Worm (Caenorhabditis elegans) whole organism, L4 larva: ENCODE data around the gene ZK1248.5.
A peak's percentile ranks its signal among the peaks of the same experiment; 100 is the strongest.

Source experiments
- D1046.2 ChIP-seq: fragments of 200-800 bp; sonication (Bioruptor generic); IDR thresholded peaks from 2 replicates; pipeline ENCODE4 v1.3.6; 2022; ENCODE audit warnings: missing genetic modification characterization, missing compliant biosample characterization
- F26F4.8 ChIP-seq: fragments of 200-800 bp; sonication (Bioruptor generic); conservative IDR thresholded peaks from 2 replicates; pipeline ENCODE4 v1.3.6; 2022; ENCODE audit warnings: missing genetic modification characterization, missing compliant biosample characterization
- F49E8.2 ChIP-seq: sonication (generic microtip); optimal IDR thresholded peaks from 2 replicates; lab custom pipeline; 2016; ENCODE audit warnings: missing compliant biosample characterization, mild to moderate bottlenecking, missing genetic modification characterization, borderline replicate concordance
- R02D3.7 ChIP-seq: fragments of 150-350 bp; sonication (generic microtip); optimal IDR thresholded peaks from 3 replicates; lab custom pipeline; 2014; ENCODE audit warnings: missing biosample characterization, missing genetic modification characterization
- Y48G9A.11 ChIP-seq: fragments of 200-800 bp; sonication (Bioruptor generic); IDR thresholded peaks from 2 replicates; pipeline ENCODE4 v1.3.6; 2022; ENCODE audit warnings: missing genetic modification reagents, missing genetic modification characterization, missing compliant biosample characterization
- Y75B8A.6 ChIP-seq: fragments of 200-800 bp; sonication (Bioruptor generic); IDR thresholded peaks from 2 replicates; pipeline ENCODE4 v1.3.6; 2022; ENCODE audit warnings: missing genetic modification reagents, missing genetic modification characterization, missing compliant biosample characterization
- ZK337.2 ChIP-seq: fragments of 200-800 bp; sonication (Bioruptor generic); IDR thresholded peaks from 2 replicates; pipeline ENCODE4 v1.3.6; 2022; ENCODE audit warnings: missing genetic modification reagents, missing genetic modification characterization, missing compliant biosample characterization
- aly-2 ChIP-seq: sonication (generic microtip); optimal IDR thresholded peaks from 2 replicates; lab custom pipeline; 2018; ENCODE audit warnings: missing biosample characterization, missing genetic modification characterization
- ceh-28 ChIP-seq: fragments of 150-350 bp; optimal IDR thresholded peaks from 2 replicates; lab custom pipeline; 2014; ENCODE audit warnings: missing biosample characterization, missing genetic modification reagents, missing genetic modification characterization
- ceh-32 ChIP-seq: sonication (generic microtip); optimal IDR thresholded peaks from 2 replicates; lab custom pipeline; 2016; ENCODE audit warnings: mild to moderate bottlenecking, missing genetic modification characterization, missing compliant biosample characterization; ENCODE audit not compliant: poor library complexity
- ceh-44 ChIP-seq: fragments of 200-800 bp; sonication (Bioruptor generic); IDR thresholded peaks from 2 replicates; pipeline ENCODE4 v1.3.6; 2022; ENCODE audit warnings: missing genetic modification reagents, missing genetic modification characterization, missing compliant biosample characterization
- ceh-62 ChIP-seq: sonication (generic microtip); optimal IDR thresholded peaks from 2 replicates; lab custom pipeline; 2017; ENCODE audit warnings: missing biosample characterization, missing genetic modification characterization
- ctbp-1 ChIP-seq: fragments of 200-800 bp; sonication (Bioruptor generic); IDR thresholded peaks from 2 replicates; pipeline ENCODE4 v1.3.6; 2022; ENCODE audit warnings: missing genetic modification reagents, missing genetic modification characterization, missing compliant biosample characterization
- daf-12 ChIP-seq: fragments of 150-350 bp; optimal IDR thresholded peaks from 2 replicates; lab custom pipeline; 2014; ENCODE audit warnings: missing biosample characterization, missing genetic modification reagents, missing genetic modification characterization
- daf-16 ChIP-seq, 3 experiments: sonication (generic microtip); optimal IDR thresholded peaks; 2 replicates each; lab custom pipeline; 2016 to 2017; ENCODE audit warnings: missing genetic modification characterization in 3 of 3, missing genetic modification reagents in 3 of 3, mild to moderate bottlenecking in 2 of 3, missing compliant biosample characterization in 2 of 3, missing biosample characterization in 1 of 3, moderate library complexity in 1 of 3
- daf-8 ChIP-seq: fragments of 200-800 bp; sonication (Bioruptor generic); IDR thresholded peaks from 2 replicates; pipeline ENCODE4 v1.3.6; 2022; ENCODE audit warnings: missing genetic modification characterization, missing compliant biosample characterization
- dmd-9 ChIP-seq: fragments of 200-800 bp; sonication (Bioruptor generic); IDR thresholded peaks from 2 replicates; pipeline ENCODE4 v1.3.6; 2022; ENCODE audit warnings: missing genetic modification reagents, missing genetic modification characterization, missing compliant biosample characterization
- duxl-1 ChIP-seq: sonication (generic microtip); optimal IDR thresholded peaks from 2 replicates; lab custom pipeline; 2016; ENCODE audit warnings: mild to moderate bottlenecking, missing genetic modification characterization, moderate library complexity, missing compliant biosample characterization; ENCODE audit not compliant: poor library complexity
- dve-1 ChIP-seq: sonication (generic microtip); optimal IDR thresholded peaks from 2 replicates; lab custom pipeline; 2017; ENCODE audit warnings: antibody characterized with exemption, mild to moderate bottlenecking, missing genetic modification characterization, missing compliant biosample characterization; ENCODE audit not compliant: insufficient read depth
- fkh-10 ChIP-seq: fragments of 150-350 bp; optimal IDR thresholded peaks from 2 replicates; lab custom pipeline; 2014; ENCODE audit warnings: missing biosample characterization, missing genetic modification reagents, missing genetic modification characterization
- fos-1 ChIP-seq: fragments of 150-350 bp; optimal IDR thresholded peaks from 2 replicates; lab custom pipeline; 2014; ENCODE audit warnings: missing biosample characterization, missing genetic modification characterization
- hif-1 ChIP-seq, 2 experiments: sonication (generic microtip); optimal IDR thresholded peaks; 2 replicates each; lab custom pipeline; 2016 to 2017; ENCODE audit warnings: missing compliant biosample characterization in 2 of 2, missing genetic modification characterization in 2 of 2, missing genetic modification reagents in 2 of 2, missing genotype in 2 of 2, mild to moderate bottlenecking in 1 of 2
- hlh-11 ChIP-seq: fragments of 200-800 bp; sonication (Bioruptor generic); optimal IDR thresholded peaks from 2 replicates; lab custom pipeline; 2018; ENCODE audit warnings: mild to moderate bottlenecking, missing genetic modification characterization, missing compliant biosample characterization
- lin-13 ChIP-seq: fragments of 150-350 bp; optimal IDR thresholded peaks from 2 replicates; lab custom pipeline; 2014; ENCODE audit warnings: missing biosample characterization, missing genetic modification reagents, missing genetic modification characterization
- lin-15B ChIP-seq: fragments of 150-350 bp; sonication (generic microtip); optimal IDR thresholded peaks from 3 replicates; lab custom pipeline; 2014; ENCODE audit warnings: missing biosample characterization, missing genetic modification characterization
- lin-38 ChIP-seq: fragments of 200-800 bp; sonication (Bioruptor generic); IDR thresholded peaks from 2 replicates; pipeline ENCODE4 v1.3.6; 2022; ENCODE audit warnings: missing genetic modification reagents, missing genetic modification characterization, missing compliant biosample characterization
- madf-5 ChIP-seq, 2 experiments: fragments of 200-800 bp; sonication (Bioruptor generic); IDR thresholded peaks; 2 replicates each; pipeline ENCODE4 v1.3.6; 2022; ENCODE audit warnings: missing compliant biosample characterization in 2 of 2, missing genetic modification characterization in 2 of 2
- madf-9 ChIP-seq: fragments of 200-800 bp; sonication (Bioruptor generic); conservative IDR thresholded peaks from 2 replicates; pipeline ENCODE4 v1.3.6; 2022; ENCODE audit warnings: missing genetic modification reagents, missing genetic modification characterization, missing compliant biosample characterization
- mdl-1 ChIP-seq, 2 experiments: fragments of 150-350 bp in 1 of 2; sonication (generic microtip) in 1 of 2; optimal IDR thresholded peaks; 2 replicates each; lab custom pipeline; 2014 to 2017; ENCODE audit warnings: missing biosample characterization in 2 of 2, missing genetic modification characterization in 2 of 2
- mep-1 ChIP-seq: fragments of 150-350 bp; sonication (generic microtip); optimal IDR thresholded peaks from 3 replicates; lab custom pipeline; 2014; ENCODE audit warnings: missing biosample characterization, missing genetic modification characterization
- mxl-2 ChIP-seq: fragments of 200-800 bp; sonication (Bioruptor generic); conservative IDR thresholded peaks from 2 replicates; pipeline ENCODE4 v1.3.6; 2022; ENCODE audit warnings: missing genetic modification reagents, missing genetic modification characterization, missing compliant biosample characterization
- mxl-3 ChIP-seq: fragments of 200-800 bp; sonication (Bioruptor generic); optimal IDR thresholded peaks from 2 replicates; lab custom pipeline; 2018; ENCODE audit warnings: mild to moderate bottlenecking, missing genetic modification characterization, missing compliant biosample characterization
- nhr-10 ChIP-seq: fragments of 150-350 bp; optimal IDR thresholded peaks from 2 replicates; lab custom pipeline; 2014; ENCODE audit warnings: missing biosample characterization, missing genetic modification characterization
- nhr-237 ChIP-seq: sonication (generic microtip); optimal IDR thresholded peaks from 2 replicates; lab custom pipeline; 2017; ENCODE audit warnings: missing biosample characterization, missing genetic modification characterization
- nhr-28 ChIP-seq: fragments of 150-350 bp; optimal IDR thresholded peaks from 2 replicates; lab custom pipeline; 2014; ENCODE audit warnings: missing biosample characterization, missing genetic modification characterization
- nhr-41 ChIP-seq: fragments of 200-800 bp; sonication (Bioruptor generic); IDR thresholded peaks from 2 replicates; pipeline ENCODE4 v1.3.6; 2022; ENCODE audit warnings: missing genetic modification reagents, missing genetic modification characterization, missing compliant biosample characterization
- nhr-42 ChIP-seq: fragments of 200-800 bp; sonication (Bioruptor generic); IDR thresholded peaks from 2 replicates; pipeline ENCODE4 v1.3.6; 2022; ENCODE audit warnings: missing genetic modification characterization, missing compliant biosample characterization
- php-3 ChIP-seq: fragments of 200-800 bp; sonication (Bioruptor generic); IDR thresholded peaks from 2 replicates; pipeline ENCODE4 v1.3.6; 2022; ENCODE audit warnings: missing genetic modification reagents, missing genetic modification characterization, missing compliant biosample characterization
- rbr-2 ChIP-seq: sonication (generic microtip); optimal IDR thresholded peaks from 2 replicates; lab custom pipeline; 2016; ENCODE audit warnings: missing genotype, missing genetic modification characterization, missing compliant biosample characterization
- saeg-2 ChIP-seq: fragments of 200-800 bp; sonication (Bioruptor generic); IDR thresholded peaks from 2 replicates; pipeline ENCODE4 v1.3.6; 2022; ENCODE audit warnings: missing genetic modification reagents, missing genetic modification characterization, missing compliant biosample characterization
- sdz-12 ChIP-seq: fragments of 200-800 bp; sonication (Bioruptor generic); optimal IDR thresholded peaks from 2 replicates; lab custom pipeline; 2018; ENCODE audit warnings: mild to moderate bottlenecking, missing genetic modification characterization, missing compliant biosample characterization
- set-16 ChIP-seq: fragments of 200-800 bp; sonication (Bioruptor generic); IDR thresholded peaks from 2 replicates; pipeline ENCODE4 v1.3.6; 2022; ENCODE audit warnings: missing genetic modification reagents, missing genetic modification characterization, missing compliant biosample characterization
- snpc-1.2 ChIP-seq: fragments of 200-800 bp; sonication (Bioruptor generic); IDR thresholded peaks from 2 replicates; pipeline ENCODE4 v1.3.6; 2022; ENCODE audit warnings: missing genetic modification reagents, missing genetic modification characterization, missing compliant biosample characterization
- snpc-4 ChIP-seq: fragments of 150-350 bp; optimal IDR thresholded peaks from 2 replicates; lab custom pipeline; 2014; ENCODE audit warnings: missing biosample characterization, missing genetic modification characterization
- tag-97 ChIP-seq: fragments of 200-800 bp; sonication (Bioruptor generic); IDR thresholded peaks from 2 replicates; pipeline ENCODE4 v1.3.6; 2022; ENCODE audit warnings: missing genetic modification characterization, missing compliant biosample characterization
- tra-1 ChIP-seq: fragments of 200-800 bp; sonication (Bioruptor generic); IDR thresholded peaks from 2 replicates; pipeline ENCODE4 v1.3.6; 2022; ENCODE audit warnings: missing genetic modification reagents, missing genetic modification characterization, missing compliant biosample characterization
- unc-39 ChIP-seq: sonication (generic microtip); optimal IDR thresholded peaks from 2 replicates; lab custom pipeline; 2017; ENCODE audit warnings: missing biosample characterization, missing genetic modification characterization
- zfp-2 ChIP-seq: sonication (generic microtip); optimal IDR thresholded peaks from 2 replicates; lab custom pipeline; 2016; ENCODE audit warnings: mild to moderate bottlenecking, missing genetic modification characterization, missing compliant biosample characterization
- zip-11 ChIP-seq: fragments of 200-800 bp; sonication (Bioruptor generic); IDR thresholded peaks from 2 replicates; pipeline ENCODE4 v1.3.6; 2022; ENCODE audit warnings: missing genetic modification characterization, missing compliant biosample characterization
- ztf-7 ChIP-seq: fragments of 150-350 bp; optimal IDR thresholded peaks from 2 replicates; lab custom pipeline; 2014; ENCODE audit warnings: missing biosample characterization, missing genetic modification characterization

The ZK1248.5 gene

ce11 chrII:5801075-5801474 is 9.2 kb upstream of the ZK1248.5 start, which contains the start of the genes K05F1.9 and K05F1.1:
Gene K05F1.9 (minus strand): TSS chrII:5801175.
Gene K05F1.1 (plus strand): TSS chrII:5801382.
- no peak for TF ChIP-seq F49E8.2
- no peak for TF ChIP-seq rbr-2 (tag; lab: Kevin White, UChicago)
- no peak for TF ChIP-seq D1046.2 (GFP tag; lab: Robert Waterston, UW)
- no peak for TF ChIP-seq nhr-28 (tag; lab: Kevin White, UChicago)
- TF ChIP-seq lin-15B: no peak
- no peak for TF ChIP-seq tra-1 (GFP tag; lab: Robert Waterston, UW)
- no peak for TF ChIP-seq daf-12 (tag; lab: Kevin White, UChicago)
- no peak for TF ChIP-seq tag-97 (GFP tag; lab: Robert Waterston, UW)

- TF ChIP-seq ceh-28 (tag; lab: Kevin White, UChicago) (no peak), hif-1 (tag; optimal IDR thresholded peaks at IDR 0.05; lab: Kevin White, UChicago) (peak in 1 of 2 experiments; percentile 8), ceh-44 (GFP tag; lab: Robert Waterston, UW) (no peak), nhr-41 (GFP tag; lab: Robert Waterston, UW) (no peak), nhr-10 (tag; lab: Kevin White, UChicago) (no peak), hlh-11 (tag; lab: Kevin White, UChicago) (peak; percentile 21), Y48G9A.11 (GFP tag; lab: Robert Waterston, UW) (no peak), dve-1 (peak; percentile 70), nhr-28 (tag; lab: Kevin White, UChicago) (no peak), mdl-1 (tag; optimal IDR thresholded peaks at IDR 0.05; lab: Kevin White, UChicago) (no peak), daf-8 (GFP tag; lab: Robert Waterston, UW) (no peak), nhr-42 (GFP tag; lab: Robert Waterston, UW) (no peak), ztf-7 (tag; lab: Kevin White, UChicago) (no peak), saeg-2 (GFP tag; lab: Robert Waterston, UW) (no peak), unc-39 (tag; lab: Kevin White, UChicago) (no peak), set-16 (no peak), fkh-10 (GFP tag; lab: Kevin White, UChicago) (no peak), aly-2 (tag; lab: Kevin White, UChicago) (no peak), snpc-1.2 (GFP tag; lab: Robert Waterston, UW) (no peak), zfp-2 (tag; lab: Kevin White, UChicago) (no peak), dmd-9 (GFP tag; lab: Robert Waterston, UW) (no peak), ctbp-1 (GFP tag; lab: Robert Waterston, UW) (no peak), fos-1 (tag; lab: Kevin White, UChicago) (no peak), zip-11 (GFP tag; lab: Robert Waterston, UW) (no peak), mxl-2 (GFP tag; lab: Robert Waterston, UW) (no peak), F26F4.8 (GFP tag; lab: Robert Waterston, UW) (no peak), ceh-62 (tag; lab: Kevin White, UChicago) (no peak), daf-16 (GFP tag; optimal IDR thresholded peaks at IDR 0.05; lab: Kevin White, UChicago) (no peak), daf-16 (tag; optimal IDR thresholded peaks at IDR 0.05; lab: Kevin White, UChicago) (peak; percentile 72), duxl-1 (tag; lab: Kevin White, UChicago) (no peak), snpc-4 (tag; lab: Kevin White, UChicago) (no peak), sdz-12 (no peak), lin-38 (GFP tag; lab: Robert Waterston, UW) (no peak), ZK337.2 (GFP tag; lab: Robert Waterston, UW) (no peak), R02D3.7 (tag; lab: Kevin White, UChicago) (no peak), mxl-3 (no peak), madf-9 (GFP tag; lab: Robert Waterston, UW) (no peak), lin-13 (GFP tag; lab: Kevin White, UChicago) (no peak), mep-1 (tag; lab: Kevin White, UChicago) (no peak), F49E8.2 (no peak), Y75B8A.6 (GFP tag; lab: Robert Waterston, UW) (no peak), madf-5 (GFP tag; IDR thresholded peaks at IDR 0.05; lab: Robert Waterston, UW) (no peak), tra-1 (GFP tag; lab: Robert Waterston, UW) (no peak), php-3 (GFP tag; lab: Robert Waterston, UW) (peak; percentile 96), ceh-32 (tag; lab: Kevin White, UChicago) (no peak), nhr-237 (tag; lab: Kevin White, UChicago) (no peak)
Measured at ce11 chrII:5804288-5804687, 6.0 kb upstream of the ZK1248.5 start.
